Fruit fly (Drosophila melanogaster): ENCODE results near the gene Vps33B.

Vps33B gene

dm6 chr3R:25476744-25477143 is 3.5 kb downstream of the Vps33B start, which contains the start of the genes CG4553 and MED28:
Gene CG4553 (minus strand): TSS chr3R:25476915.
Gene MED28 (plus strand): TSS chr3R:25477003.
- TF ChIP-seq Xrp1 (GFP tag; IDR thresholded peaks at IDR 0.05) (no peak), gsb (GFP tag; IDR thresholded peaks at IDR 0.05) (no peak), CG11504 (tag; optimal IDR thresholded peaks at IDR 0.05) (no peak), kay (GFP tag; optimal IDR thresholded peaks at IDR 0.05) (no peak), corto (GFP tag; optimal IDR thresholded peaks at IDR 0.05) (no peak), nerfin-2 (GFP tag; IDR thresholded peaks at IDR 0.05; ENCODE audit: partially characterized antibody) (peak; percentile 74), bbx (GFP tag; IDR thresholded peaks at IDR 0.05; ENCODE audit: partially characterized antibody) (peak; percentile 87), exex (tag; optimal IDR thresholded peaks at IDR 0.05) (peak; percentile 15), CG3995 (GFP tag; optimal IDR thresholded peaks at IDR 0.05) (peak; percentile 19), CG31388 (GFP tag; optimal IDR thresholded peaks at IDR 0.05) (no peak), pita (GFP tag; optimal IDR thresholded peaks at IDR 0.05) (no peak), Sin3A (optimal IDR thresholded peaks at IDR 0.05) (peak; percentile 38), Dp (GFP tag; optimal IDR thresholded peaks at IDR 0.05) (peak; percentile 61), dmrt11E (tag; optimal IDR thresholded peaks at IDR 0.05) (no peak), Bgb (GFP tag; IDR thresholded peaks at IDR 0.05; ENCODE audit: partially characterized antibody) (peak; percentile 86), cg (GFP tag; optimal IDR thresholded peaks at IDR 0.05) (no peak), NK7.1 (GFP tag; optimal IDR thresholded peaks at IDR 0.05) (no peak), stwl (tag; optimal IDR thresholded peaks at IDR 0.05) (peak; percentile 67), Ets65A (GFP tag) (no peak), CG10267 (tag; optimal IDR thresholded peaks at IDR 0.05) (peak; percentile 1), usp (GFP tag; optimal IDR thresholded peaks at IDR 0.05) (no peak), trem (tag; optimal IDR thresholded peaks at IDR 0.05) (peak; percentile 32), CG2116 (GFP tag; optimal IDR thresholded peaks at IDR 0.05) (peak; percentile 82), NC2β (GFP tag; optimal IDR thresholded peaks at IDR 0.05) (no peak), CG10979 (tag; optimal IDR thresholded peaks at IDR 0.05) (no peak), Dbx (GFP tag; IDR thresholded peaks at IDR 0.05) (no peak), zfh2 (GFP tag; optimal IDR thresholded peaks at IDR 0.05) (no peak), Hr39 (optimal IDR thresholded peaks at IDR 0.05) (no peak), CG13287 (GFP tag; IDR thresholded peaks at IDR 0.05; ENCODE audit: partially characterized antibody) (peak; percentile 94), ttk (GFP tag; IDR thresholded peaks at IDR 0.05) (no peak), CG18599 (GFP tag; optimal IDR thresholded peaks at IDR 0.05) (no peak), Abd-B (GFP tag; optimal IDR thresholded peaks at IDR 0.05) (no peak), HmgZ (tag; optimal IDR thresholded peaks at IDR 0.05) (peak; percentile 18), CG3407 (GFP tag; optimal IDR thresholded peaks at IDR 0.05) (no peak), CG30431 (GFP tag; optimal IDR thresholded peaks at IDR 0.05) (no peak), knrl (GFP tag; IDR thresholded peaks at IDR 0.05; ENCODE audit: partially characterized antibody) (peak; percentile 71), CG32767 (GFP tag; IDR thresholded peaks at IDR 0.05) (peak; percentile 43; the same call in 1 of the 2 replicates), CG15696 (tag; optimal IDR thresholded peaks at IDR 0.05) (no peak), Ada2b (GFP tag; IDR thresholded peaks at IDR 0.05) (no peak), CG30403 (GFP tag; optimal IDR thresholded peaks at IDR 0.05) (no peak), gem (tag; optimal IDR thresholded peaks at IDR 0.05) (no peak), hkb (optimal IDR thresholded peaks at IDR 0.05) (no peak), hkb (GFP tag; IDR thresholded peaks at IDR 0.05) (no peak), CG34422 (GFP tag; IDR thresholded peaks at IDR 0.05) (peak; percentile 46; the same call in 1 of the 3 replicates), CG12659 (GFP tag; optimal IDR thresholded peaks at IDR 0.05) (peak; percentile 41), sima (GFP tag; optimal IDR thresholded peaks at IDR 0.05) (no peak), Bteb2 (GFP tag; optimal IDR thresholded peaks at IDR 0.05) (no peak), CG6765 (GFP tag; optimal IDR thresholded peaks at IDR 0.05) (no peak), tup (GFP tag; optimal IDR thresholded peaks at IDR 0.05) (no peak), amos (GFP tag; IDR thresholded peaks at IDR 0.05; ENCODE audit: partially characterized antibody) (peak; percentile 85), CG14050 (GFP tag; IDR thresholded peaks at IDR 0.05) (no peak), Opbp (GFP tag; IDR thresholded peaks at IDR 0.05; ENCODE audit: partially characterized antibody) (peak; percentile 87; the same call in 2 of the 3 replicates)
